Worm (Caenorhabditis elegans) whole organism, L4 larva: ENCODE measurements around the gene cyp-29A4.

ENCODE experiments used
- R02D3.7 ChIP-seq: fragments of 150-350 bp; sonication (generic microtip); optimal IDR thresholded peaks from 3 replicates; lab custom pipeline; 2014; ENCODE audit warnings: missing biosample characterization, missing genetic modification characterization
- T26A8.4 ChIP-seq: fragments of 200-800 bp; sonication (Bioruptor generic); IDR thresholded peaks from 2 replicates; pipeline ENCODE4 v1.3.6; 2022; ENCODE audit warnings: missing genetic modification characterization, missing compliant biosample characterization
- lin-1 ChIP-seq: fragments of 200-800 bp; sonication (Bioruptor generic); IDR thresholded peaks from 2 replicates; pipeline ENCODE4 v1.3.6; 2022; ENCODE audit warnings: missing genetic modification reagents, missing genetic modification characterization, missing compliant biosample characterization
- lsy-2 ChIP-seq, 2 experiments: fragments of 150-350 bp in 1 of 2; sonication (generic microtip) in 1 of 2; optimal IDR thresholded peaks; 2 replicates each; lab custom pipeline; 2014 to 2017; ENCODE audit warnings: missing biosample characterization in 2 of 2, missing genetic modification characterization in 2 of 2
- php-3 ChIP-seq: fragments of 200-800 bp; sonication (Bioruptor generic); IDR thresholded peaks from 2 replicates; pipeline ENCODE4 v1.3.6; 2022; ENCODE audit warnings: missing genetic modification reagents, missing genetic modification characterization, missing compliant biosample characterization

ce11 chrV:9625604-9626446 is 28.7 kb upstream of the cyp-29A4 start, which contains the start of gene T06E4.7:
- TF ChIP-seq lsy-2 (tag; optimal IDR thresholded peaks at IDR 0.05; lab: Kevin White, UChicago): no peak
- TF ChIP-seq lin-1: no peak
- TF ChIP-seq R02D3.7 (tag; lab: Kevin White, UChicago): no peak
- TF ChIP-seq T26A8.4 (GFP tag; lab: Robert Waterston, UW): no peak
- TF ChIP-seq php-3 (GFP tag; lab: Robert Waterston, UW): no peak
